Worm (Caenorhabditis elegans) whole organism, early embryonic: ENCODE data around the gene dnj-15.

Experiments
- B0310.2 ChIP-seq: sonication (generic microtip); optimal IDR thresholded peaks from 2 replicates; lab custom pipeline; 2016; ENCODE audit warnings: mild to moderate bottlenecking, missing genetic modification characterization, missing compliant biosample characterization
- F13C5.2 ChIP-seq: sonication (generic microtip); optimal IDR thresholded peaks from 2 replicates; lab custom pipeline; 2017; ENCODE audit warnings: mild to moderate bottlenecking, missing genetic modification characterization, inconsistent platforms, missing compliant biosample characterization
- aly-1 ChIP-seq: sonication (generic microtip); optimal IDR thresholded peaks from 2 replicates; lab custom pipeline; 2016; ENCODE audit warnings: missing genetic modification characterization, missing compliant biosample characterization
- ama-1 ChIP-seq: fragments of 150-350 bp; optimal IDR thresholded peaks from 2 replicates; lab custom pipeline; 2014
- ceh-13 ChIP-seq: fragments of 200-800 bp; sonication (Bioruptor generic); optimal IDR thresholded peaks from 2 replicates; lab custom pipeline; 2018; ENCODE audit warnings: mild to moderate bottlenecking, missing genetic modification characterization, missing compliant biosample characterization
- ceh-36 ChIP-seq: sonication (generic microtip); optimal IDR thresholded peaks from 2 replicates; lab custom pipeline; 2016; ENCODE audit warnings: missing genetic modification characterization, inconsistent platforms, missing compliant biosample characterization
- ets-7 ChIP-seq: sonication (generic microtip); optimal IDR thresholded peaks from 2 replicates; lab custom pipeline; 2016; ENCODE audit warnings: missing genotype, missing genetic modification characterization, missing compliant biosample characterization
- flt-1 ChIP-seq: fragments of 200-800 bp; sonication (Bioruptor generic); IDR thresholded peaks from 2 replicates; pipeline ENCODE4 v1.3.6; 2022; ENCODE audit warnings: missing genetic modification characterization, missing compliant biosample characterization
- hmbx-1 ChIP-seq: sonication (generic microtip); optimal IDR thresholded peaks from 2 replicates; lab custom pipeline; 2016; ENCODE audit warnings: mild to moderate bottlenecking, missing genetic modification characterization, missing compliant biosample characterization
- hmg-4 ChIP-seq: fragments of 200-800 bp; sonication (Bioruptor generic); optimal IDR thresholded peaks from 2 replicates; lab custom pipeline; 2018; ENCODE audit warnings: mild to moderate bottlenecking, missing genetic modification characterization, missing compliant biosample characterization
- hnd-1 ChIP-seq: sonication (generic microtip); optimal IDR thresholded peaks from 2 replicates; lab custom pipeline; 2016; ENCODE audit warnings: missing genetic modification characterization, missing compliant biosample characterization
- pes-1 ChIP-seq: fragments of 200-800 bp; sonication (Bioruptor generic); IDR thresholded peaks from 2 replicates; pipeline ENCODE4 v1.3.6; 2022; ENCODE audit warnings: missing genetic modification reagents, missing genetic modification characterization, missing compliant biosample characterization
- scrt-1 ChIP-seq: fragments of 200-800 bp; sonication (Bioruptor generic); IDR thresholded peaks from 2 replicates; pipeline ENCODE4 v1.3.6; 2022; ENCODE audit warnings: missing genetic modification characterization, missing compliant biosample characterization
- sea-1 ChIP-seq: fragments of 200-800 bp; sonication (Bioruptor generic); conservative IDR thresholded peaks from 2 replicates; pipeline ENCODE4 v1.3.6; 2022; ENCODE audit warnings: missing genetic modification characterization, missing compliant biosample characterization
- tbx-11 ChIP-seq: fragments of 200-800 bp; sonication (Bioruptor generic); IDR thresholded peaks from 2 replicates; pipeline ENCODE4 v1.3.6; 2022; ENCODE audit warnings: missing genetic modification characterization, missing compliant biosample characterization
- tbx-37 ChIP-seq: fragments of 200-800 bp; sonication (Bioruptor generic); conservative IDR thresholded peaks from 2 replicates; pipeline ENCODE4 v1.3.6; 2022; ENCODE audit warnings: missing genetic modification reagents, missing genetic modification characterization, missing compliant biosample characterization
- tra-4 ChIP-seq: sonication (generic microtip); optimal IDR thresholded peaks from 2 replicates; lab custom pipeline; 2017; ENCODE audit warnings: missing genetic modification characterization, missing compliant biosample characterization

dnj-15 gene

ce11 chrIV:4219983-4220382 is 43.8 kb downstream of the dnj-15 start, which contains the start of gene F30B5.11:
Gene F30B5.11, minus strand, starts transcription at chrIV:4220083.
- TF ChIP-seq F13C5.2 (tag; lab: Kevin White, UChicago) (no peak), tra-4 (tag; lab: Kevin White, UChicago) (no peak), tbx-11 (GFP tag; lab: Robert Waterston, UW) (no peak), hnd-1 (tag; lab: Kevin White, UChicago) (no peak), tbx-37 (GFP tag; lab: Robert Waterston, UW) (no peak), hmbx-1 (tag; lab: Kevin White, UChicago) (no peak), aly-1 (tag; lab: Kevin White, UChicago) (no peak), ceh-36 (tag; lab: Kevin White, UChicago) (no peak), ama-1 (lab: Kevin White, UChicago) (no peak), pes-1 (no peak), flt-1 (GFP tag; lab: Robert Waterston, UW) (no peak), ets-7 (tag; lab: Kevin White, UChicago) (no peak), scrt-1 (GFP tag; lab: Robert Waterston, UW) (no peak)

ce11 chrIV:4225851-4226250 is 49.7 kb downstream of the dnj-15 start, which contains the start of gene srbc-71:
Gene srbc-71, minus strand, starts transcription at chrIV:4225951.
- TF ChIP-seq B0310.2 (tag; lab: Kevin White, UChicago) = no peak
- no peak for TF ChIP-seq pes-1
- no peak for TF ChIP-seq scrt-1 (GFP tag; lab: Robert Waterston, UW)
- no peak for TF ChIP-seq ceh-13 (GFP tag; lab: Kevin White, UChicago)
- TF ChIP-seq hmg-4 (GFP tag; lab: Kevin White, UChicago) = no peak
- no peak for TF ChIP-seq ceh-36 (tag; lab: Kevin White, UChicago)
- TF ChIP-seq hnd-1 (tag; lab: Kevin White, UChicago) = no peak
- no peak for TF ChIP-seq tbx-11 (GFP tag; lab: Robert Waterston, UW)
- TF ChIP-seq tra-4 (tag; lab: Kevin White, UChicago) = no peak
- TF ChIP-seq F13C5.2 (tag; lab: Kevin White, UChicago) = no peak
- no peak for TF ChIP-seq tbx-37 (GFP tag; lab: Robert Waterston, UW)
- TF ChIP-seq ets-7 (tag; lab: Kevin White, UChicago) = no peak
- no peak for TF ChIP-seq ama-1 (lab: Kevin White, UChicago)
- TF ChIP-seq hmbx-1 (tag; lab: Kevin White, UChicago) = no peak
- no peak for TF ChIP-seq sea-1
- no peak for TF ChIP-seq aly-1 (tag; lab: Kevin White, UChicago)
- no peak for TF ChIP-seq flt-1 (GFP tag; lab: Robert Waterston, UW)

- no peak for TF ChIP-seq pes-1
- TF ChIP-seq aly-1 (tag; lab: Kevin White, UChicago) = no peak
- no peak for TF ChIP-seq hnd-1 (tag; lab: Kevin White, UChicago)
- TF ChIP-seq flt-1 (GFP tag; lab: Robert Waterston, UW) = no peak
- no peak for TF ChIP-seq tra-4 (tag; lab: Kevin White, UChicago)
- no peak for TF ChIP-seq sea-1
- TF ChIP-seq hmbx-1 (tag; lab: Kevin White, UChicago) = no peak
- TF ChIP-seq B0310.2 (tag; lab: Kevin White, UChicago) = no peak
- TF ChIP-seq ceh-13 (GFP tag; lab: Kevin White, UChicago) = no peak
- TF ChIP-seq hmg-4 (GFP tag; lab: Kevin White, UChicago) = no peak
- TF ChIP-seq F13C5.2 (tag; lab: Kevin White, UChicago) = no peak
Measured at ce11 chrIV:4227917-4228316, 51.7 kb downstream of the dnj-15 start, which contains the start of gene srbc-70. Gene srbc-70, minus strand, starts transcription at chrIV:4228017.
